Fruit fly (Drosophila melanogaster) whole organism, wandering third instar larva: Measurements from ENCODE around the gene Osi16.

Experiments used
- dsf ChIP-seq: sonication (Bioruptor generic); optimal IDR thresholded peaks from 2 replicates; lab custom pipeline; 2016; ENCODE audit warnings: missing biosample characterization, missing genetic modification characterization, borderline replicate concordance
- h ChIP-seq: fragments of 200-800 bp; sonication (Bioruptor generic); optimal IDR thresholded peaks from 3 replicates; lab custom pipeline; 2016; ENCODE audit warnings: missing biosample characterization, mild to moderate bottlenecking, missing genetic modification characterization
- tai ChIP-seq: sonication (Bioruptor generic); optimal IDR thresholded peaks from 2 replicates; lab custom pipeline; 2016; ENCODE audit warnings: missing biosample characterization, missing genetic modification characterization

DNA sequence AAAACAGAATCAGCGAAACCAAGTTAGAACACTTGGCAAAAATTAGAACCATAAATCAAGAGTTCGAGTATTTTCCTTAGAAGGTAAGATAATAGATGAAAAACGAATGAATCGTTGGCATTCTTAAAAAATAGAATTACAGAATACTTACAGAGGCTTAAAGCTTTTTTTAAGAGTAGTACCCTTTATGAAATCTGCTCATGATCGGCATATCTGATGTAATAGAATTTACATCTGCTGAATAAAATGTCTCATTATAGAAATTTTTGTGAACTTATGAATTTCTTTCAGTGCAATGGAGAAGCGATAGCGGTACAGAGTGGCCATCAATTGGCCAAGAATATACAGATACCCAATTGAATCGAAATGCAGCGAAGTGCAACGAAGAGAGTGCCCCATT is 13.6 kb upstream of the Osi16 start, which contains the start of gene Osi13:
- no peak for TF ChIP-seq dsf (GFP tag; lab: Kevin White, UChicago)
- TF ChIP-seq tai (GFP tag; lab: Kevin White, UChicago): no peak
- no peak for TF ChIP-seq h (GFP tag; lab: Kevin White, UChicago)
